Worm (Caenorhabditis elegans) whole organism, mixed stage, embryonic: ENCODE measurements around the gene mrpl-51.
A peak's percentile ranks its signal among the peaks of the same experiment; 100 is the strongest.

Source experiments
- M03D4.4 ChIP-seq: sonication (generic microtip); optimal IDR thresholded peaks from 2 replicates; lab custom pipeline; 2017; ENCODE audit warnings: mild to moderate bottlenecking, missing genetic modification characterization, missing compliant biosample characterization
- blmp-1 ChIP-seq: fragments of 150-350 bp; optimal IDR thresholded peaks from 2 replicates; lab custom pipeline; 2014; ENCODE audit warnings: missing biosample characterization, missing genetic modification characterization
- ceh-39 ChIP-seq: fragments of 150-350 bp; optimal IDR thresholded peaks from 2 replicates; lab custom pipeline; 2014; ENCODE audit warnings: missing biosample characterization, missing genetic modification characterization
- ceh-43 ChIP-seq: fragments of 200-800 bp; sonication (Bioruptor generic); optimal IDR thresholded peaks from 2 replicates; lab custom pipeline; 2018; ENCODE audit warnings: mild to moderate bottlenecking, missing genetic modification characterization, moderate library complexity, missing compliant biosample characterization
- ceh-83 ChIP-seq: fragments of 200-800 bp; sonication (Bioruptor generic); optimal IDR thresholded peaks from 2 replicates; lab custom pipeline; 2018; ENCODE audit warnings: mild to moderate bottlenecking, missing genetic modification characterization, missing compliant biosample characterization
- ces-1 ChIP-seq: fragments of 150-350 bp; optimal IDR thresholded peaks from 2 replicates; lab custom pipeline; 2014; ENCODE audit warnings: missing biosample characterization, missing genetic modification reagents, missing genetic modification characterization
- cnd-1 ChIP-seq: fragments of 200-800 bp; sonication (Bioruptor generic); optimal IDR thresholded peaks from 2 replicates; lab custom pipeline; 2018; ENCODE audit warnings: mild to moderate bottlenecking, missing genetic modification characterization, missing compliant biosample characterization
- drap-1 ChIP-seq: fragments of 200-800 bp; sonication (Bioruptor generic); optimal IDR thresholded peaks from 3 replicates; lab custom pipeline; 2018; ENCODE audit warnings: mild to moderate bottlenecking, missing genetic modification characterization, missing compliant biosample characterization
- elt-1 ChIP-seq: sonication (generic microtip); optimal IDR thresholded peaks from 2 replicates; lab custom pipeline; 2017; ENCODE audit warnings: missing genetic modification characterization, mild to moderate bottlenecking, missing compliant biosample characterization, antibody characterized with exemption, moderate library complexity, borderline replicate concordance; ENCODE audit not compliant: insufficient read depth
- elt-3 ChIP-seq: fragments of 150-350 bp; optimal IDR thresholded peaks from 2 replicates; lab custom pipeline; 2014; ENCODE audit warnings: missing biosample characterization, missing genetic modification characterization
- flh-1 ChIP-seq: fragments of 200-800 bp; sonication (Bioruptor generic); optimal IDR thresholded peaks from 2 replicates; lab custom pipeline; 2018; ENCODE audit warnings: mild to moderate bottlenecking, missing genetic modification characterization, moderate library complexity, missing compliant biosample characterization
- ham-2 ChIP-seq: fragments of 200-800 bp; sonication (Bioruptor generic); optimal IDR thresholded peaks from 2 replicates; lab custom pipeline; 2018; ENCODE audit warnings: mild to moderate bottlenecking, missing genetic modification characterization, missing compliant biosample characterization
- hlh-1 ChIP-seq: fragments of 150-350 bp; optimal IDR thresholded peaks from 2 replicates; lab custom pipeline; 2014; ENCODE audit warnings: missing biosample characterization, missing genetic modification reagents, missing genetic modification characterization
- lin-32 ChIP-seq: fragments of 200-800 bp; sonication (Bioruptor generic); optimal IDR thresholded peaks from 2 replicates; lab custom pipeline; 2018; ENCODE audit warnings: mild to moderate bottlenecking, missing genetic modification characterization, missing compliant biosample characterization
- lsy-2 ChIP-seq: fragments of 150-350 bp; optimal IDR thresholded peaks from 2 replicates; lab custom pipeline; 2014; ENCODE audit warnings: missing biosample characterization, missing genetic modification characterization
- mab-5 ChIP-seq: fragments of 150-350 bp; optimal IDR thresholded peaks from 2 replicates; lab custom pipeline; 2014; ENCODE audit warnings: missing biosample characterization, missing genetic modification characterization
- mep-1 ChIP-seq: fragments of 150-350 bp; optimal IDR thresholded peaks from 2 replicates; lab custom pipeline; 2017; ENCODE audit warnings: missing biosample characterization, missing genetic modification reagents, missing genetic modification characterization, inconsistent platforms
- mls-2 ChIP-seq: sonication (generic microtip); optimal IDR thresholded peaks from 2 replicates; lab custom pipeline; 2016; ENCODE audit warnings: mild to moderate bottlenecking, missing genetic modification characterization, moderate library complexity, missing compliant biosample characterization
- nhr-12 ChIP-seq: fragments of 150-350 bp; optimal IDR thresholded peaks from 2 replicates; lab custom pipeline; 2014; ENCODE audit warnings: missing biosample characterization, missing genetic modification characterization
- nhr-2 ChIP-seq: fragments of 150-350 bp; optimal IDR thresholded peaks from 2 replicates; lab custom pipeline; 2014; ENCODE audit warnings: missing biosample characterization, missing genetic modification characterization
- nhr-237 ChIP-seq: fragments of 150-350 bp; optimal IDR thresholded peaks from 2 replicates; lab custom pipeline; 2014; ENCODE audit warnings: missing biosample characterization, missing genetic modification characterization
- nhr-28 ChIP-seq: fragments of 150-350 bp; optimal IDR thresholded peaks from 2 replicates; lab custom pipeline; 2014; ENCODE audit warnings: missing biosample characterization, missing genetic modification characterization
- sem-2 ChIP-seq: fragments of 200-800 bp; sonication (Bioruptor generic); optimal IDR thresholded peaks from 2 replicates; lab custom pipeline; 2018; ENCODE audit warnings: mild to moderate bottlenecking, missing genetic modification characterization, missing compliant biosample characterization
- snpc-4 ChIP-seq: fragments of 150-350 bp; optimal IDR thresholded peaks from 2 replicates; lab custom pipeline; 2014; ENCODE audit warnings: missing biosample characterization, missing genetic modification characterization
- tbx-8 ChIP-seq: fragments of 200-800 bp; sonication (Bioruptor generic); optimal IDR thresholded peaks from 2 replicates; lab custom pipeline; 2018; ENCODE audit warnings: mild to moderate bottlenecking, missing genetic modification characterization, moderate library complexity, missing compliant biosample characterization
- unc-120 ChIP-seq: sonication (generic microtip); optimal IDR thresholded peaks from 2 replicates; lab custom pipeline; 2017; ENCODE audit warnings: missing genetic modification characterization, missing compliant biosample characterization; ENCODE audit not compliant: poor library complexity, severe bottlenecking
- unc-39 ChIP-seq: fragments of 150-350 bp; optimal IDR thresholded peaks from 2 replicates; lab custom pipeline; 2014; ENCODE audit warnings: missing biosample characterization, missing genetic modification characterization
- unc-62 ChIP-seq: fragments of 150-350 bp; optimal IDR thresholded peaks from 2 replicates; lab custom pipeline; 2014; ENCODE audit warnings: missing biosample characterization, missing genetic modification reagents, missing genetic modification characterization
- zip-8 ChIP-seq: fragments of 150-350 bp; optimal IDR thresholded peaks from 2 replicates; lab custom pipeline; 2014; ENCODE audit warnings: missing biosample characterization, missing genetic modification characterization
- ztf-11 ChIP-seq: fragments of 150-350 bp; optimal IDR thresholded peaks from 2 replicates; lab custom pipeline; 2014; ENCODE audit warnings: missing biosample characterization, missing genetic modification characterization

Gene mrpl-51

ce11 chrIV:12057508-12057907 lies 26.4 kb downstream of the mrpl-51 start, which contains the start of gene K08E4.3:
TSS of gene K08E4.3 (plus strand) at chrIV:12057742.
- TF ChIP-seq zip-8 (tag; lab: Kevin White, UChicago) (no peak), lin-32 (no peak), lsy-2 (tag; lab: Kevin White, UChicago) (no peak), drap-1 (GFP tag; lab: Kevin White, UChicago) (no peak), unc-120 (tag; lab: Kevin White, UChicago) (peak; percentile 18), flh-1 (no peak), nhr-28 (tag; lab: Kevin White, UChicago) (no peak), ceh-39 (tag; lab: Kevin White, UChicago) (no peak), nhr-237 (tag; lab: Kevin White, UChicago) (no peak), cnd-1 (no peak), ztf-11 (tag; lab: Kevin White, UChicago) (no peak), hlh-1 (tag; lab: Kevin White, UChicago) (peak; percentile 30), unc-62 (GFP tag; lab: Kevin White, UChicago) (peak; percentile 77), mep-1 (tag; lab: Kevin White, UChicago) (no peak), ham-2 (no peak), tbx-8 (no peak)

DNA sequence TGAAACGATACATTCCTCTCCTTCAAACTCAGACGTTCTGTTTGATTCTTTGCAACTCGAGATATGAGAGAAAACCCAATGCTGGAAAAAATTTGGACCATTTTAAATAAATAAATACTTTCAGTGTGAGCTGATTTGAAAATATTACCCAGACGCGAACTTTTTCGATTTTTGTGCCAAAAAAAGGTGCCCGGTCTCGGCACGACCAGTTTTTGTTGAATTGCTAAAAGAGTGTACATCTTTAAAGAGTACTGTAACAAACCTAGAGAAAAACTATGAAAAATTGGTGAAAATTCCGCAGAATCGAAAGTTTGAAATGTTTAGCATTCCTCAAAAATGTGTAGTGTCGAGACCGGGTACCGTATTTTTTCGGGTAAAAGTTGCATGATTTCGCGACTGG lies 30.1 kb downstream of the mrpl-51 start, which contains the start of gene K08E4.8:
Gene K08E4.8, minus strand, starts transcription at position 101 of the 400 bp plus-strand sequence.
- TF ChIP-seq ceh-83 (GFP tag; lab: Kevin White, UChicago): no peak
- TF ChIP-seq unc-39: no peak
- no peak for TF ChIP-seq ham-2
- no peak for TF ChIP-seq ceh-39 (tag; lab: Kevin White, UChicago)
- no peak for TF ChIP-seq elt-1 (tag; lab: Kevin White, UChicago)
- TF ChIP-seq unc-120 (tag; lab: Kevin White, UChicago): no peak
- TF ChIP-seq mls-2 (tag; lab: Kevin White, UChicago): no peak
- no peak for TF ChIP-seq lsy-2 (tag; lab: Kevin White, UChicago)
- TF ChIP-seq M03D4.4 (tag; lab: Kevin White, UChicago): no peak
- TF ChIP-seq nhr-2 (tag; lab: Kevin White, UChicago): no peak
- no peak for TF ChIP-seq drap-1 (GFP tag; lab: Kevin White, UChicago)
- TF ChIP-seq flh-1: no peak
- no peak for TF ChIP-seq ceh-43
- TF ChIP-seq nhr-12 (tag; lab: Kevin White, UChicago): no peak
- TF ChIP-seq lin-32: no peak
- TF ChIP-seq blmp-1 (tag; lab: Kevin White, UChicago): no peak
- no peak for TF ChIP-seq nhr-237 (tag; lab: Kevin White, UChicago)
- TF ChIP-seq ces-1: no peak

DNA sequence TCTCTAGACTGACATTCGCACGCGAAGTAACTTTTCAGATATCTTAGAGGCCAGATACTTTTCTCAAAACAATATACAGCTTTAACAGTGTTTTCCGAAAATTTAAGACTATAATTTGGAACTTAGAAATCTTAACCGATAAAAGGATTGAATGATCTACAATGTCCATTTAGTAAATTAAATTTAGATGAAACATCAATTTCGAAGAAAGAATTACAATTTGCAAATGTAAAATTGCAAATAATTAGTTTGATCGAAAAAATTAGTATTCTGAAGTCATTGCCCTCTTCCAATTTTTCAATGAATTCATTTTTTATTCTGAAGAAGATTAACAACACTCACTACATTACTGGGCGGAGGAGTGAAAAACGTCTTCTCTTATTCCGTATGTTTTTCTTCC lies 37.5 kb downstream of the mrpl-51 start, which contains the start of gene bath-37:
Gene bath-37, plus strand, starts transcription at position 301 of the 400 bp plus-strand sequence.
- no peak for TF ChIP-seq lsy-2 (tag; lab: Kevin White, UChicago)
- no peak for TF ChIP-seq ceh-43
- TF ChIP-seq elt-1 (tag; lab: Kevin White, UChicago): no peak
- no peak for TF ChIP-seq mab-5
- no peak for TF ChIP-seq snpc-4 (tag; lab: Kevin White, UChicago)
- TF ChIP-seq elt-3 (tag; lab: Kevin White, UChicago): no peak
- no peak for TF ChIP-seq sem-2 (GFP tag; lab: Kevin White, UChicago)
- no peak for TF ChIP-seq hlh-1 (tag; lab: Kevin White, UChicago)
- no peak for TF ChIP-seq nhr-12 (tag; lab: Kevin White, UChicago)
- no peak for TF ChIP-seq ces-1
- TF ChIP-seq zip-8 (tag; lab: Kevin White, UChicago): no peak
- TF ChIP-seq flh-1: no peak
- TF ChIP-seq nhr-237 (tag; lab: Kevin White, UChicago): no peak
- no peak for TF ChIP-seq unc-39

ce11 chrIV:12075497-12075896 lies 44.4 kb downstream of the mrpl-51 start, which contains the start of gene K08E4.7:
TSS of gene K08E4.7 (plus strand) at chrIV:12075797.
- TF ChIP-seq mep-1 (tag; lab: Kevin White, UChicago) (no peak), unc-39 (no peak), ztf-11 (tag; lab: Kevin White, UChicago) (no peak), unc-62 (GFP tag; lab: Kevin White, UChicago) (no peak), nhr-2 (tag; lab: Kevin White, UChicago) (no peak)
